Worm (Caenorhabditis elegans) whole organism, L2 larva: Measurements from ENCODE around the gene acl-14.

Experiments
- fos-1 ChIP-seq: fragments of 150-350 bp; optimal IDR thresholded peaks from 2 replicates; lab custom pipeline; 2014; ENCODE audit warnings: missing biosample characterization, missing genetic modification characterization
- lin-39 ChIP-seq: fragments of 150-350 bp; optimal IDR thresholded peaks from 2 replicates; lab custom pipeline; 2014; ENCODE audit warnings: missing biosample characterization, missing genetic modification reagents, missing genetic modification characterization

DNA sequence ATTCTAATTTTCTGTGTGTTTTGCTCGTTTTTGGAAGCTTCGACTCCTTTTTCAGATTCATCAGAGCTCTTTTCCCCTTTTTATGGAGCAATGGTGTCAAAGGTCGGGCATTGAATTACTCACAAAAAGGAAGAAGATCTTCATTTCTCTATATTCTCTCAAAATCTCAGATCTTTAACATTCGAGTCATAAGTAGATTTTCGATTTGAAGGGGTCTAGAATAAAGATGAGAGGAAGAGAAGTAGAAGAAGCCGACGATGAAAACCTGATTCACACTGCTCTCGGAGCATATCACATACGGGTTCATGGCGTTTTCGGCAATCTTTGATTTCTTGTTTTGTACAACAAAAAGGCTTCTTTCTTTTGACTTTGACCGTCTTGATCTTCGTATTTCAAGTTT, 21.1 kb downstream of the acl-14 start:
- TF ChIP-seq fos-1 (no peak), lin-39 (tag; lab: Kevin White, UChicago) (no peak)
